Worm (Caenorhabditis elegans) whole organism, late embryonic: Measurements from ENCODE around the gene F54F2.6.

Experiments used
- C08G9.2 ChIP-seq: sonication (generic microtip); optimal IDR thresholded peaks from 2 replicates; lab custom pipeline; 2016; ENCODE audit warnings: mild to moderate bottlenecking, missing genetic modification characterization, moderate library complexity, missing compliant biosample characterization
- C38D4.7 ChIP-seq: fragments of 200-800 bp; sonication (Bioruptor generic); optimal IDR thresholded peaks from 2 replicates; lab custom pipeline; 2018; ENCODE audit warnings: mild to moderate bottlenecking, missing genetic modification characterization, moderate library complexity, missing compliant biosample characterization
- K02D7.2 ChIP-seq: sonication (generic microtip); optimal IDR thresholded peaks from 2 replicates; lab custom pipeline; 2017; ENCODE audit warnings: mild to moderate bottlenecking, missing genetic modification characterization, missing compliant biosample characterization
- T23F11.4 ChIP-seq: fragments of 200-800 bp; sonication (Bioruptor generic); optimal IDR thresholded peaks from 2 replicates; lab custom pipeline; 2018; ENCODE audit warnings: mild to moderate bottlenecking, missing genetic modification characterization, missing compliant biosample characterization
- Y22D7AL.16 ChIP-seq: sonication (generic microtip); optimal IDR thresholded peaks from 2 replicates; lab custom pipeline; 2016; ENCODE audit warnings: missing genetic modification characterization, missing compliant biosample characterization
- ahr-1 ChIP-seq: sonication (generic microtip); optimal IDR thresholded peaks from 2 replicates; lab custom pipeline; 2016; ENCODE audit warnings: missing genetic modification characterization, missing compliant biosample characterization
- ama-1 ChIP-seq: fragments of 150-350 bp; optimal IDR thresholded peaks from 2 replicates; lab custom pipeline; 2014
- ceh-14 ChIP-seq: sonication (generic microtip); optimal IDR thresholded peaks from 2 replicates; lab custom pipeline; 2016; ENCODE audit warnings: missing genotype, missing genetic modification characterization, missing compliant biosample characterization
- ceh-24 ChIP-seq: sonication (generic microtip); optimal IDR thresholded peaks from 2 replicates; lab custom pipeline; 2016; ENCODE audit warnings: mild to moderate bottlenecking, missing genetic modification characterization, missing compliant biosample characterization
- ceh-34 ChIP-seq: sonication (generic microtip); optimal IDR thresholded peaks from 2 replicates; lab custom pipeline; 2016; ENCODE audit warnings: mild to moderate bottlenecking, missing genetic modification characterization, missing compliant biosample characterization
- ceh-45 ChIP-seq: fragments of 200-800 bp; sonication (Bioruptor generic); IDR thresholded peaks from 2 replicates; pipeline ENCODE4 v1.3.6; 2022; ENCODE audit warnings: missing genetic modification reagents, missing genetic modification characterization, missing compliant biosample characterization
- che-1 ChIP-seq: sonication (generic microtip); optimal IDR thresholded peaks from 2 replicates; lab custom pipeline; 2016; ENCODE audit warnings: mild to moderate bottlenecking, missing genetic modification characterization, missing compliant biosample characterization
- dve-1 ChIP-seq: sonication (generic microtip); optimal IDR thresholded peaks from 2 replicates; lab custom pipeline; 2017; ENCODE audit warnings: antibody characterized with exemption, mild to moderate bottlenecking, missing genetic modification characterization, missing compliant biosample characterization
- elt-4 ChIP-seq: sonication (generic microtip); optimal IDR thresholded peaks from 2 replicates; lab custom pipeline; 2016; ENCODE audit warnings: missing genetic modification characterization, missing compliant biosample characterization
- eyg-1 ChIP-seq: sonication (generic microtip); optimal IDR thresholded peaks from 2 replicates; lab custom pipeline; 2016; ENCODE audit warnings: missing genotype, missing genetic modification characterization, missing compliant biosample characterization
- fkh-10 ChIP-seq: fragments of 150-350 bp; optimal IDR thresholded peaks from 2 replicates; lab custom pipeline; 2014; ENCODE audit warnings: missing biosample characterization, missing genetic modification reagents, missing genetic modification characterization
- fkh-6 ChIP-seq: sonication (generic microtip); optimal IDR thresholded peaks from 2 replicates; lab custom pipeline; 2016; ENCODE audit warnings: missing genetic modification characterization, missing compliant biosample characterization
- hlh-30 ChIP-seq: sonication (generic microtip); optimal IDR thresholded peaks from 2 replicates; lab custom pipeline; 2017; ENCODE audit warnings: antibody characterized with exemption, missing genetic modification characterization, missing compliant biosample characterization; ENCODE audit not compliant: insufficient read depth
- hlh-6 ChIP-seq: sonication (generic microtip); optimal IDR thresholded peaks from 2 replicates; lab custom pipeline; 2016; ENCODE audit warnings: missing genotype, missing genetic modification characterization, missing compliant biosample characterization
- lin-11 ChIP-seq: fragments of 200-800 bp; sonication (Bioruptor generic); optimal IDR thresholded peaks from 2 replicates; lab custom pipeline; 2018; ENCODE audit warnings: mild to moderate bottlenecking, missing genetic modification characterization, missing compliant biosample characterization
- madf-2 ChIP-seq: sonication (generic microtip); optimal IDR thresholded peaks from 2 replicates; lab custom pipeline; 2017; ENCODE audit warnings: missing genetic modification characterization, missing compliant biosample characterization
- nfya-1 ChIP-seq: sonication (generic microtip); optimal IDR thresholded peaks from 2 replicates; lab custom pipeline; 2017; ENCODE audit warnings: missing genetic modification characterization, mild to moderate bottlenecking, missing compliant biosample characterization, antibody characterized with exemption, moderate library complexity
- pag-3 ChIP-seq: sonication (generic microtip); optimal IDR thresholded peaks from 2 replicates; lab custom pipeline; 2016; ENCODE audit warnings: missing compliant biosample characterization, missing genetic modification characterization, borderline replicate concordance
- pax-1 ChIP-seq: fragments of 150-350 bp; optimal IDR thresholded peaks from 2 replicates; lab custom pipeline; 2014; ENCODE audit warnings: missing biosample characterization, missing genetic modification characterization
- pha-4 ChIP-seq: fragments of 150-350 bp; optimal IDR thresholded peaks from 2 replicates; lab custom pipeline; 2018; ENCODE audit warnings: missing biosample characterization, missing genetic modification reagents, missing genetic modification characterization
- pqm-1 ChIP-seq: sonication (generic microtip); optimal IDR thresholded peaks from 2 replicates; lab custom pipeline; 2016; ENCODE audit warnings: missing genetic modification characterization, missing compliant biosample characterization
- pros-1 ChIP-seq: fragments of 150-350 bp; optimal IDR thresholded peaks from 2 replicates; lab custom pipeline; 2014; ENCODE audit warnings: missing biosample characterization, missing genetic modification reagents, missing genetic modification characterization
- ref-2 ChIP-seq: sonication (generic microtip); optimal IDR thresholded peaks from 2 replicates; lab custom pipeline; 2016; ENCODE audit warnings: missing genetic modification characterization, missing compliant biosample characterization
- sox-4 ChIP-seq: sonication (generic microtip); optimal IDR thresholded peaks from 2 replicates; lab custom pipeline; 2017; ENCODE audit warnings: mild to moderate bottlenecking, missing genetic modification characterization, inconsistent platforms, missing compliant biosample characterization
- syd-9 ChIP-seq: sonication (generic microtip); optimal IDR thresholded peaks from 2 replicates; lab custom pipeline; 2016; ENCODE audit warnings: mild to moderate bottlenecking, missing genetic modification characterization, moderate library complexity, missing compliant biosample characterization
- tbx-7 ChIP-seq: sonication (generic microtip); optimal IDR thresholded peaks from 2 replicates; lab custom pipeline; 2016; ENCODE audit warnings: missing genotype, missing genetic modification characterization, missing compliant biosample characterization
- unc-3 ChIP-seq, 2 experiments: fragments of 200-800 bp in 1 of 2; sonication (Bioruptor generic) in 1 of 2; sonication (generic microtip) in 1 of 2; conservative IDR thresholded peaks in 1 of 2; optimal IDR thresholded peaks in 1 of 2; 2 replicates each; pipeline versions ENCODE4 v1.3.6 to Lab custom; 2016 to 2022; ENCODE audit warnings: missing compliant biosample characterization in 2 of 2, missing genetic modification characterization in 2 of 2, missing genetic modification reagents in 1 of 2
- unc-55 ChIP-seq: sonication (generic microtip); optimal IDR thresholded peaks from 2 replicates; lab custom pipeline; 2017; ENCODE audit warnings: missing biosample characterization, missing genetic modification reagents, missing genetic modification characterization
- ztf-16 ChIP-seq: sonication (generic microtip); optimal IDR thresholded peaks from 2 replicates; lab custom pipeline; 2017; ENCODE audit warnings: missing genetic modification characterization, missing compliant biosample characterization

The F54F2.6 gene

ce11 chrIII:8799964-8800795, at the start of gene F54F2.6 (continued):
- 0 out of 2 replicates have a peak, but pooled peaks have one; percentile 24 for TF ChIP-seq unc-3 (GFP tag; conservative IDR thresholded peaks at IDR 0.05; lab: Robert Waterston, UW)
- peak; percentile 42 for TF ChIP-seq unc-3 (tag; optimal IDR thresholded peaks at IDR 0.05; lab: Kevin White, UChicago)
- TF ChIP-seq ceh-24 = no peak
- TF ChIP-seq ceh-34 (tag; lab: Kevin White, UChicago) = peak; percentile 88
- no peak for TF ChIP-seq C38D4.7
- no peak for TF ChIP-seq che-1 (tag; lab: Kevin White, UChicago)
- TF ChIP-seq eyg-1 (tag; lab: Kevin White, UChicago) = no peak
- peak; percentile 53 for TF ChIP-seq pqm-1 (tag; lab: Kevin White, UChicago)
- no peak for TF ChIP-seq ceh-45 (GFP tag; lab: Robert Waterston, UW)
- TF ChIP-seq pax-1 (tag; lab: Kevin White, UChicago) = no peak
- TF ChIP-seq pha-4 (tag; lab: Kevin White, UChicago) = no peak
- TF ChIP-seq ztf-16 (tag; lab: Kevin White, UChicago) = peak; percentile 41
- TF ChIP-seq fkh-10 (GFP tag; lab: Kevin White, UChicago) = no peak
- TF ChIP-seq dve-1 (tag; lab: Kevin White, UChicago) = no peak
- TF ChIP-seq ahr-1 = no peak
- no peak for TF ChIP-seq lin-11
- TF ChIP-seq hlh-6 (tag; lab: Kevin White, UChicago) = no peak
- no peak for TF ChIP-seq fkh-6 (tag; lab: Kevin White, UChicago)

ce11 chrIII:8849507-8849906, 49.0 kb upstream of the F54F2.6 start, which contains the start of gene F44E2.8:
F44E2.8 (minus strand) TSS chrIII:8849877.
- no peak for TF ChIP-seq madf-2 (tag; lab: Kevin White, UChicago)
- no peak for TF ChIP-seq pag-3 (tag; lab: Kevin White, UChicago)
- no peak for TF ChIP-seq fkh-6 (tag; lab: Kevin White, UChicago)
- no peak for TF ChIP-seq K02D7.2
- no peak for TF ChIP-seq fkh-10 (GFP tag; lab: Kevin White, UChicago)
- no peak for TF ChIP-seq dve-1 (tag; lab: Kevin White, UChicago)
- no peak for TF ChIP-seq ahr-1
- TF ChIP-seq pros-1 (tag; lab: Kevin White, UChicago) = no peak
- no peak for TF ChIP-seq sox-4 (tag; lab: Kevin White, UChicago)
- no peak for TF ChIP-seq ama-1 (lab: Kevin White, UChicago)
- TF ChIP-seq syd-9 (tag; lab: Kevin White, UChicago) = no peak
- TF ChIP-seq, all 69 proteins: peak for 0

ce11 chrIII:8848372-8848771, 47.9 kb upstream of the F54F2.6 start, which contains the start of gene F44E2.7:
F44E2.7 (minus strand) TSS chrIII:8848472.
- no peak for TF ChIP-seq hlh-30 (tag; lab: Kevin White, UChicago)
- TF ChIP-seq K02D7.2 = no peak
- no peak for TF ChIP-seq hlh-6 (tag; lab: Kevin White, UChicago)
- no peak for TF ChIP-seq tbx-7 (tag; lab: Kevin White, UChicago)
- no peak for TF ChIP-seq ceh-14 (tag; lab: Kevin White, UChicago)
- TF ChIP-seq elt-4 = no peak

ce11 chrIII:8847722-8848121, 47.2 kb upstream of the F54F2.6 start:
- TF ChIP-seq Y22D7AL.16 (tag; lab: Kevin White, UChicago) (no peak), nfya-1 (tag; lab: Kevin White, UChicago) (peak; percentile 14), pha-4 (tag; lab: Kevin White, UChicago) (no peak), unc-55 (GFP tag; lab: Kevin White, UChicago) (peak; percentile 6), unc-3 (GFP tag; conservative IDR thresholded peaks at IDR 0.05; lab: Robert Waterston, UW) (no peak), unc-3 (tag; optimal IDR thresholded peaks at IDR 0.05; lab: Kevin White, UChicago) (no peak), ama-1 (lab: Kevin White, UChicago) (no peak), pag-3 (tag; lab: Kevin White, UChicago) (no peak), T23F11.4 (GFP tag; lab: Kevin White, UChicago) (no peak), pqm-1 (tag; lab: Kevin White, UChicago) (no peak), C08G9.2 (tag; lab: Kevin White, UChicago) (no peak), ref-2 (tag; lab: Kevin White, UChicago) (no peak)
